Fruit fly (Drosophila melanogaster) whole organism, embryonic: Measurements from ENCODE around the gene gNacalpha.
A peak's percentile ranks its signal among the peaks of the same experiment; 100 is the strongest.

ENCODE experiments used
- Abd-B ChIP-seq: fragments of 200-800 bp; sonication (Bioruptor generic); optimal IDR thresholded peaks from 2 replicates; lab custom pipeline; 2018; ENCODE audit warnings: missing biosample characterization, mild to moderate bottlenecking, missing genetic modification characterization, moderate library complexity
- Atf6 ChIP-seq: fragments of 200-800 bp; sonication (Bioruptor generic); IDR thresholded peaks from 2 replicates; pipeline ENCODE4 v1.3.6; 2022; ENCODE audit warnings: missing biosample characterization, missing genetic modification characterization
- CG10209 ChIP-seq: fragments of 200-800 bp; sonication (Bioruptor generic); optimal IDR thresholded peaks from 3 replicates; lab custom pipeline; 2017; ENCODE audit warnings: missing biosample characterization, mild to moderate bottlenecking, missing genetic modification characterization, missing genetic modification reagents
- CG10654 ChIP-seq: fragments of 200-800 bp; sonication (Bioruptor generic); optimal IDR thresholded peaks from 2 replicates; lab custom pipeline; 2016; ENCODE audit warnings: missing biosample characterization, missing genetic modification characterization
- CG11247 ChIP-seq: fragments of 200-800 bp; sonication (Bioruptor generic); IDR thresholded peaks from 2 replicates; pipeline ENCODE4 v1.3.6; 2022; ENCODE audit warnings: missing biosample characterization, missing genetic modification characterization
- CG11456 ChIP-seq: fragments of 200-800 bp; sonication (Bioruptor generic); IDR thresholded peaks from 3 replicates; pipeline ENCODE4 v1.3.6; 2022; ENCODE audit warnings: missing biosample characterization, missing genetic modification characterization
- CG13287 ChIP-seq: fragments of 200-800 bp; sonication (Bioruptor generic); IDR thresholded peaks from 2 replicates; pipeline ENCODE4 v1.3.6; 2022; ENCODE audit warnings: missing biosample characterization, missing genetic modification characterization; ENCODE audit not compliant: partially characterized antibody
- CG14441 ChIP-seq: fragments of 200-800 bp; sonication (Bioruptor generic); IDR thresholded peaks from 2 replicates; pipeline ENCODE4 v1.3.6; 2022; ENCODE audit warnings: missing biosample characterization, missing genetic modification characterization
- CG15011 ChIP-seq: fragments of 200-800 bp; sonication (Bioruptor generic); optimal IDR thresholded peaks from 3 replicates; lab custom pipeline; 2018; ENCODE audit warnings: missing biosample characterization, mild to moderate bottlenecking, missing genetic modification characterization
- CG17361 ChIP-seq: fragments of 200-800 bp; sonication (Bioruptor generic); IDR thresholded peaks from 3 replicates; pipeline ENCODE4 v1.3.6; 2022; ENCODE audit warnings: missing biosample characterization, missing genetic modification characterization
- CG18011 ChIP-seq: fragments of 200-800 bp; sonication (Bioruptor generic); optimal IDR thresholded peaks from 2 replicates; lab custom pipeline; 2017; ENCODE audit warnings: missing biosample characterization, missing genetic modification characterization, mild to moderate bottlenecking, moderate library complexity, missing genotype
- CG2120 ChIP-seq: fragments of 200-800 bp; sonication (Bioruptor generic); optimal IDR thresholded peaks from 3 replicates; lab custom pipeline; 2016; ENCODE audit warnings: missing biosample characterization, missing genetic modification characterization
- CG2129 ChIP-seq: fragments of 200-800 bp; sonication (Bioruptor generic); IDR thresholded peaks from 2 replicates; pipeline ENCODE4 v1.3.6; 2022; ENCODE audit warnings: missing biosample characterization, missing genetic modification characterization; ENCODE audit not compliant: partially characterized antibody
- CG32772 ChIP-seq: fragments of 200-800 bp; sonication (Bioruptor generic); IDR thresholded peaks from 2 replicates; pipeline ENCODE4 v1.3.6; 2022; ENCODE audit warnings: missing biosample characterization, missing genetic modification characterization
- CG3847 ChIP-seq: fragments of 200-800 bp; sonication (Bioruptor generic); IDR thresholded peaks from 2 replicates; pipeline ENCODE4 v1.3.6; 2022; ENCODE audit warnings: missing biosample characterization, missing genetic modification characterization
- CG4328 ChIP-seq: fragments of 200-800 bp; sonication (Bioruptor generic); optimal IDR thresholded peaks from 3 replicates; lab custom pipeline; 2017; ENCODE audit warnings: missing biosample characterization, missing genetic modification reagents, missing genetic modification characterization
- CG4617 ChIP-seq: fragments of 200-800 bp; sonication (Bioruptor generic); optimal IDR thresholded peaks from 3 replicates; lab custom pipeline; 2016; ENCODE audit warnings: missing biosample characterization, missing genetic modification characterization, borderline replicate concordance
- CG4707 ChIP-seq: fragments of 200-800 bp; sonication (Bioruptor generic); optimal IDR thresholded peaks from 2 replicates; lab custom pipeline; 2018; ENCODE audit warnings: missing biosample characterization, mild to moderate bottlenecking, missing genetic modification characterization, moderate library complexity
- CG8089 ChIP-seq: fragments of 200-800 bp; sonication (Bioruptor generic); optimal IDR thresholded peaks from 3 replicates; lab custom pipeline; 2016; ENCODE audit warnings: missing biosample characterization, missing genetic modification characterization
- CG8924 ChIP-seq: fragments of 200-800 bp; optimal IDR thresholded peaks from 3 replicates; lab custom pipeline; 2019; ENCODE audit warnings: missing biosample characterization, mild to moderate bottlenecking, missing genetic modification characterization, moderate library complexity
- CrebB ChIP-seq: fragments of 200-800 bp; sonication (Bioruptor generic); optimal IDR thresholded peaks from 3 replicates; lab custom pipeline; 2018; ENCODE audit warnings: missing biosample characterization, mild to moderate bottlenecking, missing genetic modification characterization
- D19B ChIP-seq: fragments of 200-800 bp; sonication (Bioruptor generic); optimal IDR thresholded peaks from 2 replicates; lab custom pipeline; 2017; ENCODE audit warnings: missing biosample characterization, mild to moderate bottlenecking, missing genetic modification characterization
- Dll ChIP-seq: fragments of 200-800 bp; sonication (Bioruptor generic); IDR thresholded peaks from 4 replicates; pipeline ENCODE4 v1.3.6; 2022; ENCODE audit warnings: missing biosample characterization, missing genetic modification characterization; ENCODE audit not compliant: partially characterized antibody
- Fer1 ChIP-seq: fragments of 200-800 bp; sonication (Bioruptor generic); optimal IDR thresholded peaks from 2 replicates; lab custom pipeline; 2017; ENCODE audit warnings: missing biosample characterization, mild to moderate bottlenecking, missing genetic modification characterization
- Fer3 ChIP-seq: fragments of 200-800 bp; sonication (Bioruptor generic); optimal IDR thresholded peaks from 2 replicates; lab custom pipeline; 2018; ENCODE audit warnings: missing biosample characterization, mild to moderate bottlenecking, missing genetic modification characterization, moderate library complexity
- HLHmδ ChIP-seq: fragments of 200-800 bp; sonication (Bioruptor generic); optimal IDR thresholded peaks from 2 replicates; lab custom pipeline; 2018; ENCODE audit warnings: missing biosample characterization, mild to moderate bottlenecking, missing genetic modification characterization, moderate library complexity
- Hand ChIP-seq: fragments of 200-800 bp; sonication (Bioruptor generic); optimal IDR thresholded peaks from 2 replicates; lab custom pipeline; 2017; ENCODE audit warnings: mild to moderate bottlenecking, missing biosample characterization, missing genetic modification reagents, missing genetic modification characterization
- HmgD ChIP-seq: fragments of 200-800 bp; sonication (Bioruptor generic); optimal IDR thresholded peaks from 3 replicates; lab custom pipeline; 2016; ENCODE audit warnings: missing biosample characterization, missing genetic modification characterization
- Med ChIP-seq: fragments of 200-800 bp; sonication (Bioruptor generic); peaks from one replicate; lab custom pipeline; 2016; ENCODE audit warnings: missing biosample characterization, missing genetic modification characterization, mild to moderate bottlenecking, inconsistent platforms, moderate library complexity
- NFAT ChIP-seq: fragments of 200-800 bp; sonication (Bioruptor generic); IDR thresholded peaks from 2 replicates; pipeline ENCODE4 v1.3.6; 2022; ENCODE audit warnings: missing biosample characterization, missing genetic modification characterization
- NfI ChIP-seq: fragments of 200-800 bp; sonication (Bioruptor generic); optimal IDR thresholded peaks from 3 replicates; lab custom pipeline; 2018; ENCODE audit warnings: missing biosample characterization, mild to moderate bottlenecking, missing genetic modification characterization, moderate library complexity
- Oli ChIP-seq: fragments of 200-800 bp; sonication (Bioruptor generic); optimal IDR thresholded peaks from 2 replicates; lab custom pipeline; 2018; ENCODE audit warnings: missing biosample characterization, mild to moderate bottlenecking, missing genetic modification characterization, moderate library complexity
- Spps ChIP-seq: fragments of 200-800 bp; sonication (Bioruptor generic); optimal IDR thresholded peaks from 2 replicates; lab custom pipeline; 2018; ENCODE audit warnings: missing biosample characterization, mild to moderate bottlenecking, missing genetic modification characterization
- Xrp1 ChIP-seq: fragments of 200-800 bp; sonication (Bioruptor generic); IDR thresholded peaks from 2 replicates; pipeline ENCODE4 v1.3.6; 2022; ENCODE audit warnings: missing biosample characterization, missing genetic modification characterization
- bcd ChIP-seq: fragments of 200-800 bp; sonication (Bioruptor generic); optimal IDR thresholded peaks from 2 replicates; lab custom pipeline; 2017; ENCODE audit warnings: missing biosample characterization, mild to moderate bottlenecking, missing genetic modification characterization
- cato ChIP-seq: fragments of 200-800 bp; sonication (Bioruptor generic); optimal IDR thresholded peaks from 2 replicates; lab custom pipeline; 2016; ENCODE audit warnings: missing biosample characterization, missing genetic modification characterization, borderline replicate concordance
- caup ChIP-seq: fragments of 200-800 bp; sonication (Bioruptor generic); optimal IDR thresholded peaks from 3 replicates; lab custom pipeline; 2017; ENCODE audit warnings: missing biosample characterization, mild to moderate bottlenecking, missing genetic modification characterization, moderate library complexity; ENCODE audit not compliant: severe bottlenecking
- cwo ChIP-seq: fragments of 200-800 bp; sonication (Bioruptor generic); optimal IDR thresholded peaks from 3 replicates; lab custom pipeline; 2017; ENCODE audit warnings: missing biosample characterization, missing genetic modification characterization, mild to moderate bottlenecking, moderate library complexity, missing genetic modification reagents
- dan ChIP-seq: fragments of 200-800 bp; sonication (Bioruptor generic); IDR thresholded peaks from 2 replicates; pipeline ENCODE4 v1.3.6; 2022; ENCODE audit warnings: missing biosample characterization, missing genetic modification characterization
- dpn ChIP-seq, 2 experiments: fragments of 200-800 bp; sonication (Bioruptor generic); optimal IDR thresholded peaks; 3 replicates each; lab custom pipeline; 2016; ENCODE audit warnings: missing biosample characterization in 2 of 2, missing genetic modification characterization in 2 of 2
- dysf ChIP-seq: fragments of 200-800 bp; sonication (Bioruptor generic); IDR thresholded peaks from 3 replicates; pipeline ENCODE4 v1.3.6; 2022; ENCODE audit warnings: missing biosample characterization, missing genetic modification characterization
- esg ChIP-seq: fragments of 200-800 bp; sonication (Bioruptor generic); conservative IDR thresholded peaks from 2 replicates; pipeline ENCODE4 v1.3.6; 2022; ENCODE audit warnings: missing biosample characterization, missing genetic modification characterization
- eyg ChIP-seq: fragments of 200-800 bp; sonication (Bioruptor generic); optimal IDR thresholded peaks from 3 replicates; lab custom pipeline; 2016; ENCODE audit warnings: missing biosample characterization, missing genetic modification characterization
- fd64A ChIP-seq: fragments of 200-800 bp; sonication (Bioruptor generic); optimal IDR thresholded peaks from 3 replicates; lab custom pipeline; 2018; ENCODE audit warnings: missing biosample characterization, mild to moderate bottlenecking, missing genetic modification characterization
- gce ChIP-seq: fragments of 200-800 bp; sonication (Bioruptor generic); IDR thresholded peaks from 3 replicates; pipeline ENCODE4 v1.3.6; 2022; ENCODE audit warnings: missing biosample characterization, missing genetic modification characterization
- gcm2 ChIP-seq: fragments of 200-800 bp; sonication (Bioruptor generic); optimal IDR thresholded peaks from 2 replicates; lab custom pipeline; 2016; ENCODE audit warnings: missing biosample characterization, missing genetic modification characterization
- phol ChIP-seq: fragments of 200-800 bp; sonication (Bioruptor generic); optimal IDR thresholded peaks from 3 replicates; lab custom pipeline; 2018; ENCODE audit warnings: missing biosample characterization, mild to moderate bottlenecking, missing genetic modification characterization, moderate library complexity
- pnt ChIP-seq: fragments of 200-800 bp; sonication (Bioruptor generic); optimal IDR thresholded peaks from 3 replicates; lab custom pipeline; 2016; ENCODE audit warnings: missing biosample characterization, missing genetic modification characterization
- sima ChIP-seq: fragments of 200-800 bp; sonication (Bioruptor generic); optimal IDR thresholded peaks from 2 replicates; lab custom pipeline; 2016; ENCODE audit warnings: missing biosample characterization, missing genetic modification characterization
- unc-4 ChIP-seq: fragments of 200-800 bp; sonication (Bioruptor generic); IDR thresholded peaks from 2 replicates; pipeline ENCODE4 v1.3.6; 2022; ENCODE audit warnings: missing biosample characterization, missing genetic modification characterization; ENCODE audit not compliant: partially characterized antibody
- yki ChIP-seq: fragments of >200 bp; optimal IDR thresholded peaks from 3 replicates; lab custom pipeline; 2018

gNacalpha gene

dm6 chr2L:1048427-1048826 lies 11.4 kb downstream of the gNacalpha start (continued):
- TF ChIP-seq CG14441: no peak
- no peak for TF ChIP-seq yki (lab: Kevin White, UChicago)
- TF ChIP-seq caup (GFP tag; lab: Kevin White, UChicago): peak; percentile 3
- no peak for TF ChIP-seq CG4707
- TF ChIP-seq CG13287 (GFP tag; lab: Robert Waterston, UW): no peak
- no peak for TF ChIP-seq dysf (GFP tag; lab: Robert Waterston, UW)
- no peak for TF ChIP-seq HmgD (GFP tag; lab: Kevin White, UChicago)
- TF ChIP-seq Med: peak; percentile 11
- TF ChIP-seq phol (tag; lab: Kevin White, UChicago): peak; percentile 6
- no peak for TF ChIP-seq CG11456 (GFP tag; lab: Robert Waterston, UW)
- TF ChIP-seq gcm2: no peak
- peak; percentile 40 for TF ChIP-seq esg (GFP tag; lab: Robert Waterston, UW)
- TF ChIP-seq HLHmδ: no peak
- TF ChIP-seq Fer3: peak; percentile 36
- no peak for TF ChIP-seq CG8089 (GFP tag; lab: Kevin White, UChicago)
- TF ChIP-seq fd64A: no peak
- no peak for TF ChIP-seq CG4617 (GFP tag; lab: Kevin White, UChicago)
- peak; percentile 9 for TF ChIP-seq Hand
- peak in 1 of 2 experiments; percentile 3 for TF ChIP-seq dpn (GFP tag; optimal IDR thresholded peaks at IDR 0.05; lab: Kevin White, UChicago)
- no peak for TF ChIP-seq Dll (GFP tag; lab: Robert Waterston, UW)
- TF ChIP-seq Oli (tag; lab: Kevin White, UChicago): peak; percentile 17
- TF ChIP-seq NFAT (GFP tag; lab: Robert Waterston, UW): no peak
- TF ChIP-seq pnt (GFP tag; lab: Kevin White, UChicago): no peak
- no peak for TF ChIP-seq dan (GFP tag; lab: Robert Waterston, UW)
- TF ChIP-seq CG32772 (GFP tag; lab: Robert Waterston, UW): no peak
- no peak for TF ChIP-seq gce (GFP tag; lab: Robert Waterston, UW)
- TF ChIP-seq CG4328 (GFP tag; lab: Kevin White, UChicago): no peak
- TF ChIP-seq Abd-B (GFP tag; lab: Kevin White, UChicago): no peak
- TF ChIP-seq CG2120 (GFP tag; lab: Kevin White, UChicago): peak; percentile 47
- TF ChIP-seq CrebB (tag; lab: Kevin White, UChicago): no peak
- no peak for TF ChIP-seq CG18011 (GFP tag; lab: Kevin White, UChicago)
- no peak for TF ChIP-seq CG10209 (GFP tag; lab: Kevin White, UChicago)
- no peak for TF ChIP-seq Atf6
- TF ChIP-seq CG11247 (GFP tag; lab: Robert Waterston, UW): no peak
- no peak for TF ChIP-seq eyg
- peak; percentile 40 for TF ChIP-seq Fer1
- TF ChIP-seq CG10654: no peak
- TF ChIP-seq sima (GFP tag; lab: Kevin White, UChicago): no peak
- TF ChIP-seq CG8924: no peak
- peak; percentile 57 for TF ChIP-seq cwo (GFP tag; lab: Kevin White, UChicago)
- TF ChIP-seq NfI: peak; percentile 19
- no peak for TF ChIP-seq unc-4 (GFP tag; lab: Robert Waterston, UW)
- peak; percentile 91 for TF ChIP-seq D19B (GFP tag; lab: Kevin White, UChicago)
- TF ChIP-seq bcd (GFP tag; lab: Kevin White, UChicago): peak; percentile 40
- no peak for TF ChIP-seq CG2129
- no peak for TF ChIP-seq cato (GFP tag; lab: Kevin White, UChicago)
- TF ChIP-seq CG17361: 0 out of 3 replicates have a peak, but pooled peaks have one; percentile 43
- no peak for TF ChIP-seq Xrp1 (GFP tag; lab: Robert Waterston, UW)
- TF ChIP-seq CG3847: no peak
- no peak for TF ChIP-seq CG15011
- no peak for TF ChIP-seq Spps (tag; lab: Kevin White, UChicago)
